Fruit fly (Drosophila melanogaster): ENCODE data around the gene CG33710.

The CG33710 gene

dm6 chr3L:19905427-19905826 lies 47.2 kb downstream of the CG33710 start (continued):
- TF ChIP-seq CG3065 (GFP tag; optimal IDR thresholded peaks at IDR 0.05) (no peak), Vsx1 (GFP tag; optimal IDR thresholded peaks at IDR 0.05) (no peak), CG10274 (GFP tag; optimal IDR thresholded peaks at IDR 0.05) (no peak), sqz (GFP tag; optimal IDR thresholded peaks at IDR 0.05) (no peak), Nf-YB (GFP tag; optimal IDR thresholded peaks at IDR 0.05) (no peak), CG7372 (GFP tag; IDR thresholded peaks at IDR 0.05) (no peak), HLH54F (GFP tag; optimal IDR thresholded peaks at IDR 0.05) (peak; percentile 17), Sin3A (optimal IDR thresholded peaks at IDR 0.05) (no peak), psq (GFP tag; optimal IDR thresholded peaks at IDR 0.05) (no peak), D (optimal IDR thresholded peaks at IDR 0.05) (no peak), D (GFP tag; optimal IDR thresholded peaks at IDR 0.05) (no peak), slou (GFP tag; optimal IDR thresholded peaks at IDR 0.05) (no peak), CG10321 (GFP tag; IDR thresholded peaks at IDR 0.05) (no peak), chn (GFP tag; optimal IDR thresholded peaks at IDR 0.05) (peak; percentile 10), ERR (GFP tag; optimal IDR thresholded peaks at IDR 0.05) (no peak), slbo (GFP tag; IDR thresholded peaks at IDR 0.05) (peak; percentile 54), CG2712 (tag; optimal IDR thresholded peaks at IDR 0.05) (no peak), C15 (GFP tag; IDR thresholded peaks at IDR 0.05) (no peak), NfI (GFP tag; optimal IDR thresholded peaks at IDR 0.05) (no peak), CG9797 (GFP tag; optimal IDR thresholded peaks at IDR 0.05) (no peak), ac (GFP tag; optimal IDR thresholded peaks at IDR 0.05) (no peak), crp (GFP tag; optimal IDR thresholded peaks at IDR 0.05) (no peak), CG11560 (tag; IDR thresholded peaks at IDR 0.05) (no peak), Hey (tag; optimal IDR thresholded peaks at IDR 0.05) (no peak), D19A (tag; optimal IDR thresholded peaks at IDR 0.05) (no peak), pros (GFP tag; optimal IDR thresholded peaks at IDR 0.05) (no peak), E2f1 (GFP tag; IDR thresholded peaks at IDR 0.05) (no peak), CG7928 (GFP tag; optimal IDR thresholded peaks at IDR 0.05) (no peak), Spps (tag; optimal IDR thresholded peaks at IDR 0.05) (no peak), CG3847 (GFP tag; IDR thresholded peaks at IDR 0.05) (0 out of 2 replicates have a peak, but pooled peaks have one; percentile 22), CG14014 (GFP tag; IDR thresholded peaks at IDR 0.05) (peak; percentile 23; the same call in 1 of the 2 replicates), CG30020 (tag; optimal IDR thresholded peaks at IDR 0.05) (no peak), zfh1 (GFP tag; IDR thresholded peaks at IDR 0.05) (no peak), dysf (GFP tag; IDR thresholded peaks at IDR 0.05) (0 out of 3 replicates have a peak, but pooled peaks have one; percentile 34), CG12942 (GFP tag; optimal IDR thresholded peaks at IDR 0.05) (no peak), CG17612 (GFP tag; IDR thresholded peaks at IDR 0.05) (no peak), CG4854 (GFP tag; optimal IDR thresholded peaks at IDR 0.05) (no peak), p53 (GFP tag; optimal IDR thresholded peaks at IDR 0.05) (no peak), CG10979 (tag; optimal IDR thresholded peaks at IDR 0.05) (no peak), nerfin-2 (GFP tag; IDR thresholded peaks at IDR 0.05; ENCODE audit: partially characterized antibody) (no peak), Dip2 (GFP tag; IDR thresholded peaks at IDR 0.05) (no peak), Six4 (GFP tag; optimal IDR thresholded peaks at IDR 0.05) (no peak), pnt (GFP tag; optimal IDR thresholded peaks at IDR 0.05) (no peak), fd96Cb (tag; optimal IDR thresholded peaks at IDR 0.05) (no peak), chinmo (GFP tag; IDR thresholded peaks at IDR 0.05; ENCODE audit: partially characterized antibody) (no peak), peb (GFP tag; IDR thresholded peaks at IDR 0.05) (no peak), CG33213 (GFP tag; optimal IDR thresholded peaks at IDR 0.05) (no peak), jing (GFP tag; optimal IDR thresholded peaks at IDR 0.05) (no peak), CG8089 (GFP tag; optimal IDR thresholded peaks at IDR 0.05) (no peak), Dek (tag; optimal IDR thresholded peaks at IDR 0.05) (no peak), Gsc (GFP tag; IDR thresholded peaks at IDR 0.05) (no peak), Fer2 (tag; optimal IDR thresholded peaks at IDR 0.05) (no peak), CG13287 (GFP tag; IDR thresholded peaks at IDR 0.05; ENCODE audit: partially characterized antibody) (no peak)

Measured in whole organism, embryonic.